Comparison of ENCODE assay signal across 5 worm cellular contexts in genomic region chrV:7755991-7756390, ce11.
A peak's percentile ranks its signal among the peaks of the same experiment; 100 is the strongest.
TF ChIP-seq lines count a peak whose summit lies in the region.

No protein-coding gene starts in this region.

TF ChIP-seq in whole organism, L1 larva, 84 proteins besides CTCF, POLR2A, EP300 and RAD21:
- TF ChIP-seq ztf-11 (tag; optimal IDR thresholded peaks at IDR 0.05; lab: Kevin White, UChicago) (no peak), elt-2 (tag; optimal IDR thresholded peaks at IDR 0.05; lab: Kevin White, UChicago) (peak; percentile 38)

TF ChIP-seq in whole organism, L2 larva, 48 proteins besides CTCF, POLR2A, EP300 and RAD21:
- TF ChIP-seq ceh-16 (tag; optimal IDR thresholded peaks at IDR 0.05; lab: Kevin White, UChicago) (no peak), sma-9 (GFP tag; optimal IDR thresholded peaks at IDR 0.05; lab: Kevin White, UChicago) (peak; percentile 14), sma-9 (tag; optimal IDR thresholded peaks at IDR 0.05; lab: Kevin White, UChicago) (no peak), ztf-11 (tag; optimal IDR thresholded peaks at IDR 0.05; lab: Kevin White, UChicago) (no peak), fos-1 (tag; optimal IDR thresholded peaks at IDR 0.05; lab: Kevin White, UChicago) (peak; percentile 5)

TF ChIP-seq in whole organism, L3 larva, 47 proteins besides CTCF, POLR2A, EP300 and RAD21:
- TF ChIP-seq nhr-67 (tag; optimal IDR thresholded peaks at IDR 0.05; lab: Kevin White, UChicago), result no peak
- TF ChIP-seq elt-2 (tag; optimal IDR thresholded peaks at IDR 0.05; lab: Kevin White, UChicago), result peak; percentile 43
- peak; percentile 31 for TF ChIP-seq pqm-1 (tag; optimal IDR thresholded peaks at IDR 0.05; lab: Kevin White, UChicago)

TF ChIP-seq in whole organism, L4 larva, 104 proteins besides CTCF, POLR2A, EP300 and RAD21:
- TF ChIP-seq pqm-1 (tag; optimal IDR thresholded peaks at IDR 0.05; lab: Kevin White, UChicago) (peak; percentile 38), gei-8 (GFP tag; optimal IDR thresholded peaks at IDR 0.05; lab: Kevin White, UChicago) (no peak), daf-16 (GFP tag; optimal IDR thresholded peaks at IDR 0.05; lab: Kevin White, UChicago) (no peak), daf-16 (tag; optimal IDR thresholded peaks at IDR 0.05; lab: Kevin White, UChicago) (peak; percentile 56), Y75B8A.6 (GFP tag; IDR thresholded peaks at IDR 0.05; lab: Robert Waterston, UW) (no peak)

TF ChIP-seq in whole organism, late embryonic, 69 proteins besides CTCF, POLR2A, EP300 and RAD21:
- TF ChIP-seq ttx-3 (tag; optimal IDR thresholded peaks at IDR 0.05; lab: Kevin White, UChicago), result no peak
- TF ChIP-seq pros-1 (tag; optimal IDR thresholded peaks at IDR 0.05; lab: Kevin White, UChicago), result no peak
- TF ChIP-seq sox-4 (tag; optimal IDR thresholded peaks at IDR 0.05; lab: Kevin White, UChicago), result no peak
- TF ChIP-seq sdc-2 (tag; optimal IDR thresholded peaks at IDR 0.05; lab: Kevin White, UChicago), result no peak
- no peak for TF ChIP-seq ceh-48 (tag; optimal IDR thresholded peaks at IDR 0.05; lab: Kevin White, UChicago)
- no peak for TF ChIP-seq lim-6 (tag; optimal IDR thresholded peaks at IDR 0.05; lab: Kevin White, UChicago)
- TF ChIP-seq elt-2 (tag; optimal IDR thresholded peaks at IDR 0.05; lab: Kevin White, UChicago), result peak; percentile 79
- TF ChIP-seq Y22D7AL.16 (tag; optimal IDR thresholded peaks at IDR 0.05; lab: Kevin White, UChicago), result no peak

Comparison
In these comparisons a context has a peak if more than half of its experiments do, and no peak if none do; other contexts are left out.
1. Of the 29 proteins assayed by ChIP-seq in both whole organism, L4 larva and whole organism, L1 larva: peak only in whole organism, L4 larva: pqm-1; only in whole organism, L1 larva: none; in both: none; in neither: 28.